Worm (Caenorhabditis elegans): ENCODE results near the gene inx-10.

ce11 chrV:9166306-9166705 is 41.0 kb downstream of the inx-10 start:
- TF ChIP-seq ceh-36 (tag; optimal IDR thresholded peaks at IDR 0.05) (no peak), ceh-13 (GFP tag; optimal IDR thresholded peaks at IDR 0.05) (no peak), tra-4 (tag; optimal IDR thresholded peaks at IDR 0.05) (no peak)
